Fruit fly (Drosophila melanogaster) whole organism, pupa: ENCODE data around the gene plum.

Experiments
- CG13204 ChIP-seq: fragments of 200-800 bp; sonication (Bioruptor generic); optimal IDR thresholded peaks from 2 replicates; lab custom pipeline; 2018; ENCODE audit warnings: missing biosample characterization, mild to moderate bottlenecking, missing genetic modification characterization, moderate library complexity
- CG14655 ChIP-seq: fragments of 200-800 bp; sonication (Bioruptor generic); optimal IDR thresholded peaks from 3 replicates; lab custom pipeline; 2017; ENCODE audit warnings: mild to moderate bottlenecking, missing biosample characterization, missing genetic modification reagents, missing genetic modification characterization
- CG4496 ChIP-seq: fragments of 200-800 bp; sonication (Bioruptor generic); IDR thresholded peaks from 3 replicates; pipeline ENCODE4 v1.3.6; 2022; ENCODE audit warnings: missing biosample characterization, missing genetic modification characterization
- CG8159 ChIP-seq: fragments of 200-800 bp; sonication (Bioruptor generic); optimal IDR thresholded peaks from 3 replicates; lab custom pipeline; 2018; ENCODE audit warnings: missing biosample characterization, mild to moderate bottlenecking, missing genetic modification characterization, moderate library complexity
- CG9948 ChIP-seq: fragments of 200-800 bp; sonication (Bioruptor generic); optimal IDR thresholded peaks from 2 replicates; lab custom pipeline; 2018; ENCODE audit warnings: missing biosample characterization, mild to moderate bottlenecking, missing genetic modification characterization, moderate library complexity
- D1 ChIP-seq: fragments of 200-800 bp; sonication (Bioruptor generic); optimal IDR thresholded peaks from 2 replicates; lab custom pipeline; 2018; ENCODE audit warnings: missing biosample characterization, mild to moderate bottlenecking, missing genetic modification characterization, moderate library complexity
- EcR ChIP-seq: fragments of 200-800 bp; sonication (Bioruptor generic); optimal IDR thresholded peaks from 3 replicates; lab custom pipeline; 2019; ENCODE audit warnings: missing biosample characterization, missing genetic modification characterization, mild to moderate bottlenecking, moderate library complexity, missing genetic modification reagents
- Ets98B ChIP-seq: fragments of 200-800 bp; sonication (Bioruptor generic); IDR thresholded peaks from 2 replicates; pipeline ENCODE4 v1.3.6; 2022; ENCODE audit warnings: missing biosample characterization, missing genetic modification characterization
- Snoo ChIP-seq: fragments of 200-800 bp; sonication (Bioruptor generic); optimal IDR thresholded peaks from 3 replicates; lab custom pipeline; 2017; ENCODE audit warnings: missing biosample characterization, mild to moderate bottlenecking, missing genetic modification characterization, inconsistent platforms
- fd96Ca ChIP-seq: fragments of 200-800 bp; sonication (Bioruptor generic); IDR thresholded peaks from 3 replicates; pipeline ENCODE4 v1.3.6; 2022; ENCODE audit warnings: missing biosample characterization, missing genetic modification characterization

- TF ChIP-seq CG9948 (no peak), EcR (GFP tag; lab: Kevin White, UChicago) (peak; percentile 79), D1 (tag; lab: Kevin White, UChicago) (no peak), fd96Ca (GFP tag; lab: Robert Waterston, UW) (no peak), CG4496 (no peak), Snoo (no peak), CG13204 (no peak), Ets98B (GFP tag; lab: Robert Waterston, UW) (no peak), CG14655 (GFP tag; lab: Kevin White, UChicago) (no peak), CG8159 (tag; lab: Kevin White, UChicago) (no peak)
These were observed 71.5 kb downstream of the plum start for dm6 chr3R:26463558-26463957.
